Worm (Caenorhabditis elegans) whole organism, midembryonic: ENCODE data around the gene C17C3.11.

Experiments
- cog-1 ChIP-seq: sonication (generic microtip); optimal IDR thresholded peaks from 2 replicates; lab custom pipeline; 2016; ENCODE audit warnings: missing genetic modification characterization, missing compliant biosample characterization
- flt-1 ChIP-seq: fragments of 200-800 bp; sonication (Bioruptor generic); IDR thresholded peaks from 2 replicates; pipeline ENCODE4 v1.3.6; 2022; ENCODE audit warnings: missing genetic modification characterization, missing compliant biosample characterization
- ref-1 ChIP-seq: fragments of 200-800 bp; sonication (Bioruptor generic); conservative IDR thresholded peaks from 2 replicates; pipeline ENCODE4 v1.3.6; 2022; ENCODE audit warnings: missing genetic modification reagents, missing genetic modification characterization, missing compliant biosample characterization

DNA sequence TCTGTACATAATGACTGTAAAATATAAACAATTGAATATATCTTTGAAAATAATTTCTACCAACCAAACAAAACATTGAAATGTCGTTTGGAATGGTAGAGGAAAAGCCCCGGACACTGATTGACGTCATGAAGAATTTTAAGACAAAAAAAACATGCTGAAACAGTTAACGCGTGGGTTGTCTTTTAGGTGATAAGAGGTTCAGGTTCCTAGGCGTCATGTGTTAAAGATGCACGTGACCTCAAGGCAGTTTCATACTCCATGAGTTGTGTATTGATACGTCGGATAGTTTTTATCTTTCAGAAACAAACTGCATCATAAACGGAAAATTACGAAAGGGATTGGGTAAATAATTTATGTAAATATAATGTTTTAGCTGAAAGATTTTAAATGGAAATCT lies 19.5 kb downstream of the C17C3.11 start:
- TF ChIP-seq flt-1 (no peak), cog-1 (no peak), ref-1 (GFP tag; lab: Robert Waterston, UW) (no peak)
